Worm (Caenorhabditis elegans) whole organism, late embryonic: ENCODE results near the gene R10E11.5.

Experiments
- C08G9.2 ChIP-seq: sonication (generic microtip); optimal IDR thresholded peaks from 2 replicates; lab custom pipeline; 2016; ENCODE audit warnings: mild to moderate bottlenecking, missing genetic modification characterization, moderate library complexity, missing compliant biosample characterization
- C38D4.7 ChIP-seq: fragments of 200-800 bp; sonication (Bioruptor generic); optimal IDR thresholded peaks from 2 replicates; lab custom pipeline; 2018; ENCODE audit warnings: mild to moderate bottlenecking, missing genetic modification characterization, moderate library complexity, missing compliant biosample characterization
- K02D7.2 ChIP-seq: sonication (generic microtip); optimal IDR thresholded peaks from 2 replicates; lab custom pipeline; 2017; ENCODE audit warnings: mild to moderate bottlenecking, missing genetic modification characterization, missing compliant biosample characterization
- K09A11.1 ChIP-seq: sonication (generic microtip); optimal IDR thresholded peaks from 2 replicates; lab custom pipeline; 2017; ENCODE audit warnings: antibody characterized with exemption, mild to moderate bottlenecking, missing genetic modification characterization, missing compliant biosample characterization; ENCODE audit not compliant: insufficient read depth
- ahr-1 ChIP-seq: sonication (generic microtip); optimal IDR thresholded peaks from 2 replicates; lab custom pipeline; 2016; ENCODE audit warnings: missing genetic modification characterization, missing compliant biosample characterization
- ceh-14 ChIP-seq: sonication (generic microtip); optimal IDR thresholded peaks from 2 replicates; lab custom pipeline; 2016; ENCODE audit warnings: missing genotype, missing genetic modification characterization, missing compliant biosample characterization
- ceh-18 ChIP-seq: sonication (generic microtip); optimal IDR thresholded peaks from 2 replicates; lab custom pipeline; 2016; ENCODE audit warnings: missing genetic modification characterization, missing compliant biosample characterization
- ceh-2 ChIP-seq: sonication (generic microtip); optimal IDR thresholded peaks from 2 replicates; lab custom pipeline; 2016; ENCODE audit warnings: missing genotype, missing genetic modification characterization, missing compliant biosample characterization
- ceh-24 ChIP-seq: sonication (generic microtip); optimal IDR thresholded peaks from 2 replicates; lab custom pipeline; 2016; ENCODE audit warnings: mild to moderate bottlenecking, missing genetic modification characterization, missing compliant biosample characterization
- ceh-30 ChIP-seq: fragments of 150-350 bp; optimal IDR thresholded peaks from 2 replicates; lab custom pipeline; 2014; ENCODE audit warnings: missing biosample characterization, missing genetic modification characterization
- ceh-45 ChIP-seq: fragments of 200-800 bp; sonication (Bioruptor generic); IDR thresholded peaks from 2 replicates; pipeline ENCODE4 v1.3.6; 2022; ENCODE audit warnings: missing genetic modification reagents, missing genetic modification characterization, missing compliant biosample characterization
- ceh-48 ChIP-seq: sonication (generic microtip); optimal IDR thresholded peaks from 2 replicates; lab custom pipeline; 2016; ENCODE audit warnings: missing genetic modification characterization, inconsistent platforms, missing compliant biosample characterization
- ceh-6 ChIP-seq: fragments of 200-800 bp; sonication (Bioruptor generic); optimal IDR thresholded peaks from 2 replicates; lab custom pipeline; 2018; ENCODE audit warnings: mild to moderate bottlenecking, missing genetic modification characterization, missing compliant biosample characterization
- che-1 ChIP-seq: sonication (generic microtip); optimal IDR thresholded peaks from 2 replicates; lab custom pipeline; 2016; ENCODE audit warnings: mild to moderate bottlenecking, missing genetic modification characterization, missing compliant biosample characterization
- dmd-4 ChIP-seq: sonication (generic microtip); optimal IDR thresholded peaks from 2 replicates; lab custom pipeline; 2016; ENCODE audit warnings: borderline replicate concordance, missing genetic modification characterization, missing compliant biosample characterization
- dve-1 ChIP-seq: sonication (generic microtip); optimal IDR thresholded peaks from 2 replicates; lab custom pipeline; 2017; ENCODE audit warnings: antibody characterized with exemption, mild to moderate bottlenecking, missing genetic modification characterization, missing compliant biosample characterization
- elt-2 ChIP-seq: sonication (generic microtip); optimal IDR thresholded peaks from 2 replicates; lab custom pipeline; 2016; ENCODE audit warnings: missing genetic modification reagents, missing genetic modification characterization, missing compliant biosample characterization
- elt-4 ChIP-seq: sonication (generic microtip); optimal IDR thresholded peaks from 2 replicates; lab custom pipeline; 2016; ENCODE audit warnings: missing genetic modification characterization, missing compliant biosample characterization
- eyg-1 ChIP-seq: sonication (generic microtip); optimal IDR thresholded peaks from 2 replicates; lab custom pipeline; 2016; ENCODE audit warnings: missing genotype, missing genetic modification characterization, missing compliant biosample characterization
- fkh-10 ChIP-seq: fragments of 150-350 bp; optimal IDR thresholded peaks from 2 replicates; lab custom pipeline; 2014; ENCODE audit warnings: missing biosample characterization, missing genetic modification reagents, missing genetic modification characterization
- fkh-6 ChIP-seq: sonication (generic microtip); optimal IDR thresholded peaks from 2 replicates; lab custom pipeline; 2016; ENCODE audit warnings: missing genetic modification characterization, missing compliant biosample characterization
- gmeb-2 ChIP-seq: sonication (generic microtip); optimal IDR thresholded peaks from 2 replicates; lab custom pipeline; 2016; ENCODE audit warnings: missing genetic modification characterization, inconsistent platforms, missing compliant biosample characterization
- hlh-13 ChIP-seq: fragments of 200-800 bp; sonication (Bioruptor generic); optimal IDR thresholded peaks from 2 replicates; lab custom pipeline; 2018; ENCODE audit warnings: mild to moderate bottlenecking, missing genetic modification characterization, missing compliant biosample characterization
- hlh-6 ChIP-seq: sonication (generic microtip); optimal IDR thresholded peaks from 2 replicates; lab custom pipeline; 2016; ENCODE audit warnings: missing genotype, missing genetic modification characterization, missing compliant biosample characterization
- mec-3 ChIP-seq: sonication (generic microtip); optimal IDR thresholded peaks from 2 replicates; lab custom pipeline; 2016; ENCODE audit warnings: borderline replicate concordance, missing genetic modification characterization, missing compliant biosample characterization
- nhr-232 ChIP-seq: sonication (generic microtip); optimal IDR thresholded peaks from 2 replicates; lab custom pipeline; 2016; ENCODE audit warnings: missing genetic modification characterization, missing compliant biosample characterization
- odd-2 ChIP-seq: sonication (generic microtip); optimal IDR thresholded peaks from 2 replicates; lab custom pipeline; 2017; ENCODE audit warnings: antibody characterized with exemption, mild to moderate bottlenecking, missing genetic modification characterization, missing compliant biosample characterization
- pat-9 ChIP-seq: fragments of 200-800 bp; sonication (Bioruptor generic); optimal IDR thresholded peaks from 2 replicates; lab custom pipeline; 2018; ENCODE audit warnings: mild to moderate bottlenecking, missing genetic modification characterization, moderate library complexity, missing compliant biosample characterization
- ref-2 ChIP-seq: sonication (generic microtip); optimal IDR thresholded peaks from 2 replicates; lab custom pipeline; 2016; ENCODE audit warnings: missing genetic modification characterization, missing compliant biosample characterization
- rnt-1 ChIP-seq: sonication (generic microtip); optimal IDR thresholded peaks from 2 replicates; lab custom pipeline; 2016; ENCODE audit warnings: missing genetic modification characterization, missing compliant biosample characterization
- sox-2 ChIP-seq: fragments of 200-800 bp; sonication (Bioruptor generic); IDR thresholded peaks from 2 replicates; pipeline ENCODE4 v1.3.6; 2022; ENCODE audit warnings: missing genetic modification reagents, missing genetic modification characterization, missing compliant biosample characterization
- sox-4 ChIP-seq: sonication (generic microtip); optimal IDR thresholded peaks from 2 replicates; lab custom pipeline; 2017; ENCODE audit warnings: mild to moderate bottlenecking, missing genetic modification characterization, inconsistent platforms, missing compliant biosample characterization
- syd-9 ChIP-seq: sonication (generic microtip); optimal IDR thresholded peaks from 2 replicates; lab custom pipeline; 2016; ENCODE audit warnings: mild to moderate bottlenecking, missing genetic modification characterization, moderate library complexity, missing compliant biosample characterization
- unc-3 ChIP-seq, 2 experiments: fragments of 200-800 bp in 1 of 2; sonication (Bioruptor generic) in 1 of 2; sonication (generic microtip) in 1 of 2; conservative IDR thresholded peaks in 1 of 2; optimal IDR thresholded peaks in 1 of 2; 2 replicates each; pipeline versions ENCODE4 v1.3.6 to Lab custom; 2016 to 2022; ENCODE audit warnings: missing compliant biosample characterization in 2 of 2, missing genetic modification characterization in 2 of 2, missing genetic modification reagents in 1 of 2
- unc-42 ChIP-seq: sonication (generic microtip); optimal IDR thresholded peaks from 2 replicates; lab custom pipeline; 2016; ENCODE audit warnings: missing genotype, missing genetic modification characterization, missing compliant biosample characterization
- unc-86 ChIP-seq: sonication (generic microtip); optimal IDR thresholded peaks from 2 replicates; lab custom pipeline; 2016; ENCODE audit warnings: missing genetic modification characterization, missing compliant biosample characterization

R10E11.5 gene

ce11 chrIII:9765465-9765900 lies 24.0 kb downstream of the R10E11.5 start (continued):
- TF ChIP-seq K02D7.2 (tag; lab: Kevin White, UChicago) = peak; percentile 29
- peak; percentile 98 for TF ChIP-seq ref-2
- peak; percentile 66 for TF ChIP-seq C38D4.7
- peak; percentile 84 for TF ChIP-seq syd-9 (tag; lab: Kevin White, UChicago)
- TF ChIP-seq elt-2 (tag; lab: Kevin White, UChicago) = peak; percentile 78
- peak; percentile 52 for TF ChIP-seq unc-86
- TF ChIP-seq che-1 = peak; percentile 56
- peak; percentile 77 for TF ChIP-seq pat-9 (tag; lab: Kevin White, UChicago)
- TF ChIP-seq odd-2 (tag; lab: Kevin White, UChicago) = no peak
- no peak for TF ChIP-seq fkh-10 (GFP tag; lab: Kevin White, UChicago)
- TF ChIP-seq ceh-48 (tag; lab: Kevin White, UChicago) = no peak
- TF ChIP-seq ceh-6 = peak; percentile 79
- peak; percentile 93 for TF ChIP-seq ceh-18 (tag; lab: Kevin White, UChicago)
- peak; percentile 82 for TF ChIP-seq ceh-30 (tag; lab: Kevin White, UChicago)
- peak; percentile 8 for TF ChIP-seq ahr-1 (tag; lab: Kevin White, UChicago)
- no peak for TF ChIP-seq elt-4 (tag; lab: Kevin White, UChicago)

DNA sequence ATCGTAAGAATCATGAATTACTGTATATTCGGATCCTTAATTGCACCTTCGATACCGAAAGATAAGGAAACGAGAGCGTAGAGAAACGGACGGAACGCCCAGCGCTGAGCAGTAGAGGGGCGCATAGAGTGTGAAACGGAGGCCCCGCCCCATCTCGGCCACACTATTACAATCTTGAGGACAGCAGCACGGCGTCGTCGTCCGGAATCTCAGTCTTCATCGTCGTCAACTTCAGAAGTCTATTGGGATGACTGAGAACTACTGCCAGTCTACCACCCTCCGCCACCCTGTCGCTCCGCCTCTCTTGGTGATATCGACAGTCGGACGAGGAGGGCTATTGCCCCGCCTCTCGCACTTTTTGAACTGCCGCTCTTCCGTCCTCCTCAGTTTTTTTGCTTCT lies 24.7 kb downstream of the R10E11.5 start:
- TF ChIP-seq ceh-24 = no peak

DNA sequence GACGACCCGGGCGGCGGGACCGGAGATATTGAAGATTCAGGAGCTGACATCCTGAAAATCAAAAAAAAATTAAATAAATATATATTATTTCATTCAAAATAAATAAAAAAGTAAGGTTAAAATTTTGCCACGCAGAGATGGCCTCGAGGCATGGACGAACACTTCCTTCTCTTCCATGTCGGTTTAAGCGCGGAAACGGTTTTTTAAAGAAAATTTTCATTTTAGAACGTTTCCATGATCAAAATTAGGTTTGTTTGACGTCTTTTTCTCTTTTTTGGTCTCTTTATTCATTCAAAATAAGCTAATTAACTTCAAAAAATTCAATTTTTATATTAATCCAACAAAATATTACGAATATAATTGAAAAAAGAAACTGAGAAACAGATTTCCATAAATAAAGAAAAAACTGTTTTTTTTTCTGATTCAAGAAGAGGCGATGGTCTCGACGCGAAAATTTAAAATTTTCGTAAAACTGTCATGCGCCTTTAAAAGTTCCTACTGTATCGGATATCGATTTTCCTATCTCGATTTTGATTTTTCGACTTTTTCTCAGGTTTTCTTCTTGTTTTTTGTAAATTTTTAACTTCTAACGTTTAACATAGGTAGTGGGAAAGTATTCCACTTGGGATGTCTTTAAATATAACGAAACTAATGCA lies 27.2 kb downstream of the R10E11.5 start, which contains the start of gene gcc-2:
Gene gcc-2 (minus strand): TSS at position 51 of the 656 bp plus-strand sequence.
- TF ChIP-seq ceh-14 (tag; lab: Kevin White, UChicago) (no peak), ceh-18 (tag; lab: Kevin White, UChicago) (no peak), mec-3 (tag; lab: Kevin White, UChicago) (no peak), sox-2 (GFP tag; lab: Robert Waterston, UW) (no peak), elt-2 (tag; lab: Kevin White, UChicago) (no peak), fkh-6 (tag; lab: Kevin White, UChicago) (no peak), C38D4.7 (no peak), K09A11.1 (no peak), ref-2 (no peak), hlh-6 (no peak), fkh-10 (GFP tag; lab: Kevin White, UChicago) (no peak), gmeb-2 (tag; lab: Kevin White, UChicago) (no peak), dve-1 (tag; lab: Kevin White, UChicago) (no peak), pat-9 (tag; lab: Kevin White, UChicago) (no peak), ceh-2 (tag; lab: Kevin White, UChicago) (no peak), dmd-4 (tag; lab: Kevin White, UChicago) (no peak), che-1 (no peak), nhr-232 (tag; lab: Kevin White, UChicago) (no peak)

DNA sequence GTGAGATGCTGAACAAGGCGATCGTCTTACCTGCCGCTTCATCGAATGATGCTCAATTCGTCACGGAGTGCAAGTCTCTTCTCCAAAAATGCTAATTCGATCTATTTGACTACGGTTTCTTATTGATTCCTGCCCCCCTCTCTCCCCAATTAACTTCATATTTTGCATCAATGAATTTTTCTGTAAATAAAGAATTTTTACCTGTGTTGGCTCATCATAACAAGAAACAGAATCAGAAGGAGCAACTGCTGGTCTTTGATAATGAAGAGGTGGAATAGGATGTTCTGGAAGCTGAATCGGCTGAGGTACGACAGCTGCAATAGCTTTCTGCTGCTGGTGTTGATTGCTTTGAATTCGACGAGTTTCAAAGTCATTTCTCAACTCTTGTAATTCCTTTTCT lies 29.3 kb downstream of the R10E11.5 start:
- TF ChIP-seq eyg-1 = no peak
- TF ChIP-seq che-1 = no peak
- no peak for TF ChIP-seq pat-9 (tag; lab: Kevin White, UChicago)
- no peak for TF ChIP-seq rnt-1 (tag; lab: Kevin White, UChicago)
- TF ChIP-seq ceh-24 = no peak
- TF ChIP-seq unc-3 (GFP tag; conservative IDR thresholded peaks at IDR 0.05; lab: Robert Waterston, UW) = no peak
- TF ChIP-seq unc-3 (tag; optimal IDR thresholded peaks at IDR 0.05; lab: Kevin White, UChicago) = no peak
- no peak for TF ChIP-seq hlh-13
- TF ChIP-seq dmd-4 (tag; lab: Kevin White, UChicago) = no peak
- no peak for TF ChIP-seq C08G9.2
- TF ChIP-seq ceh-45 (GFP tag; lab: Robert Waterston, UW) = no peak
- no peak for TF ChIP-seq ceh-6
- TF ChIP-seq unc-42 (tag; lab: Kevin White, UChicago) = no peak
- TF ChIP-seq sox-4 (tag; lab: Kevin White, UChicago) = no peak
- TF ChIP-seq ceh-2 (tag; lab: Kevin White, UChicago) = no peak
